Worm (Caenorhabditis elegans) whole organism, young adult: Measurements from ENCODE around the gene C17H12.37.
A peak's percentile ranks its signal among the peaks of the same experiment; 100 is the strongest.

ENCODE experiments used
- D2030.7 ChIP-seq: fragments of 200-800 bp; sonication (Bioruptor generic); IDR thresholded peaks from 2 replicates; pipeline ENCODE4 v1.3.6; 2022; ENCODE audit warnings: missing genetic modification reagents, missing genetic modification characterization, missing compliant biosample characterization
- F39B2.1 ChIP-seq: fragments of 200-800 bp; sonication (Bioruptor generic); IDR thresholded peaks from 2 replicates; pipeline ENCODE4 v1.3.6; 2022; ENCODE audit warnings: missing genetic modification reagents, missing genetic modification characterization, missing compliant biosample characterization
- F55B11.4 ChIP-seq: sonication (generic microtip); optimal IDR thresholded peaks from 2 replicates; lab custom pipeline; 2016; ENCODE audit warnings: missing compliant biosample characterization, missing genetic modification characterization, borderline replicate concordance; ENCODE audit not compliant: insufficient read depth
- F57C9.4 ChIP-seq: sonication (generic microtip); optimal IDR thresholded peaks from 2 replicates; lab custom pipeline; 2017; ENCODE audit warnings: mild to moderate bottlenecking, missing genetic modification characterization, missing compliant biosample characterization
- K11D2.4 ChIP-seq: fragments of 200-800 bp; sonication (Bioruptor generic); IDR thresholded peaks from 2 replicates; pipeline ENCODE4 v1.3.6; 2022; ENCODE audit warnings: missing genetic modification reagents, missing genetic modification characterization, missing compliant biosample characterization
- K12H6.12 ChIP-seq: fragments of 200-800 bp; sonication (Bioruptor generic); optimal IDR thresholded peaks from 2 replicates; lab custom pipeline; 2018; ENCODE audit warnings: mild to moderate bottlenecking, missing genetic modification characterization, missing compliant biosample characterization
- Y53G8AR.9 ChIP-seq: fragments of 200-800 bp; sonication (Bioruptor generic); conservative IDR thresholded peaks from 2 replicates; pipeline ENCODE4 v1.3.6; 2022; ENCODE audit warnings: missing genetic modification reagents, missing genetic modification characterization, missing compliant biosample characterization
- Y79H2A.3 ChIP-seq: fragments of 200-800 bp; sonication (Bioruptor generic); conservative IDR thresholded peaks from 2 replicates; pipeline ENCODE4 v1.3.6; 2022; ENCODE audit warnings: missing genetic modification reagents, missing genetic modification characterization, missing compliant biosample characterization
- ZK185.1 ChIP-seq: sonication (generic microtip); optimal IDR thresholded peaks from 2 replicates; lab custom pipeline; 2016; ENCODE audit warnings: mild to moderate bottlenecking, missing genetic modification characterization, missing compliant biosample characterization; ENCODE audit not compliant: poor library complexity, severe bottlenecking
- ama-1 ChIP-seq, 3 experiments: fragments of 150-350 bp in 1 of 3; sonication (generic microtip) in 2 of 3; optimal IDR thresholded peaks; 2 replicates each; lab custom pipeline; 2014 to 2018; ENCODE audit warnings: missing biosample characterization in 2 of 3, missing genetic modification characterization in 2 of 3, missing genetic modification reagents in 2 of 3
- aptf-2 ChIP-seq: fragments of 200-800 bp; sonication (Bioruptor generic); conservative IDR thresholded peaks from 2 replicates; pipeline ENCODE4 v1.3.6; 2022; ENCODE audit warnings: missing genetic modification reagents, missing genetic modification characterization, missing compliant biosample characterization
- athp-1 ChIP-seq: sonication (generic microtip); optimal IDR thresholded peaks from 2 replicates; lab custom pipeline; 2017; ENCODE audit warnings: mild to moderate bottlenecking, missing genetic modification characterization, missing compliant biosample characterization
- attf-5 ChIP-seq: fragments of 200-800 bp; sonication (Bioruptor generic); optimal IDR thresholded peaks from 2 replicates; lab custom pipeline; 2018; ENCODE audit warnings: mild to moderate bottlenecking, missing genetic modification characterization, missing compliant biosample characterization
- bed-1 ChIP-seq: fragments of 200-800 bp; sonication (Bioruptor generic); IDR thresholded peaks from 2 replicates; pipeline ENCODE4 v1.3.6; 2022; ENCODE audit warnings: missing genetic modification reagents, missing genetic modification characterization, missing compliant biosample characterization
- cebp-1 ChIP-seq, 2 experiments: fragments of 200-800 bp in 1 of 2; sonication (Bioruptor generic) in 1 of 2; sonication (generic microtip) in 1 of 2; IDR thresholded peaks in 1 of 2; optimal IDR thresholded peaks in 1 of 2; 2 replicates each; pipeline versions ENCODE4 v1.3.6 to Lab custom; 2017 to 2022; ENCODE audit warnings: missing compliant biosample characterization in 2 of 2, missing genetic modification characterization in 2 of 2, mild to moderate bottlenecking in 1 of 2, missing genetic modification reagents in 1 of 2, moderate library complexity in 1 of 2
- chd-7 ChIP-seq: sonication (generic microtip); optimal IDR thresholded peaks from 2 replicates; lab custom pipeline; 2016; ENCODE audit warnings: mild to moderate bottlenecking, missing genetic modification characterization, moderate library complexity, missing compliant biosample characterization
- dpl-1 ChIP-seq: fragments of 150-350 bp; optimal IDR thresholded peaks from 2 replicates; lab custom pipeline; 2014; ENCODE audit warnings: missing biosample characterization, missing genetic modification reagents, missing genetic modification characterization
- ets-4 ChIP-seq: fragments of 200-800 bp; sonication (Bioruptor generic); optimal IDR thresholded peaks from 2 replicates; lab custom pipeline; 2018; ENCODE audit warnings: mild to moderate bottlenecking, missing genetic modification characterization, missing compliant biosample characterization
- fkh-3 ChIP-seq: sonication (generic microtip); optimal IDR thresholded peaks from 2 replicates; lab custom pipeline; 2016; ENCODE audit warnings: mild to moderate bottlenecking, missing genetic modification characterization, missing compliant biosample characterization
- hlh-12 ChIP-seq: sonication (generic microtip); optimal IDR thresholded peaks from 2 replicates; lab custom pipeline; 2016; ENCODE audit warnings: missing genetic modification characterization, missing compliant biosample characterization
- hmg-1.2 ChIP-seq: fragments of 200-800 bp; sonication (Bioruptor generic); IDR thresholded peaks from 2 replicates; pipeline ENCODE4 v1.3.6; 2022; ENCODE audit warnings: missing genetic modification reagents, missing genetic modification characterization, missing compliant biosample characterization
- hrde-1 ChIP-seq: sonication (generic microtip); optimal IDR thresholded peaks from 2 replicates; lab custom pipeline; 2016; ENCODE audit warnings: missing genetic modification characterization, mild to moderate bottlenecking, missing compliant biosample characterization, moderate library complexity, missing genotype, missing genetic modification reagents, borderline replicate concordance
- lag-1 ChIP-seq: fragments of 200-800 bp; sonication (Bioruptor generic); IDR thresholded peaks from 2 replicates; pipeline ENCODE4 v1.3.6; 2022; ENCODE audit warnings: missing genetic modification reagents, missing genetic modification characterization, missing compliant biosample characterization
- let-526 ChIP-seq: fragments of 200-800 bp; sonication (Bioruptor generic); IDR thresholded peaks from 2 replicates; pipeline ENCODE4 v1.3.6; 2022; ENCODE audit warnings: missing genetic modification reagents, missing genetic modification characterization, missing compliant biosample characterization
- lin-40 ChIP-seq: sonication (generic microtip); optimal IDR thresholded peaks from 2 replicates; lab custom pipeline; 2016; ENCODE audit warnings: missing genetic modification characterization, mild to moderate bottlenecking, missing compliant biosample characterization, missing genotype, missing genetic modification reagents
- lin-54 ChIP-seq: fragments of 200-800 bp; sonication (Bioruptor generic); optimal IDR thresholded peaks from 2 replicates; lab custom pipeline; 2018; ENCODE audit warnings: mild to moderate bottlenecking, missing genetic modification characterization, missing compliant biosample characterization
- mcd-1 ChIP-seq: fragments of 200-800 bp; sonication (Bioruptor generic); IDR thresholded peaks from 2 replicates; pipeline ENCODE4 v1.3.6; 2022; ENCODE audit warnings: missing genetic modification reagents, missing genetic modification characterization, missing compliant biosample characterization
- mes-4 ChIP-seq: sonication (generic microtip); optimal IDR thresholded peaks from 2 replicates; lab custom pipeline; 2016; ENCODE audit warnings: missing genotype, missing genetic modification characterization, missing compliant biosample characterization
- nhr-179 ChIP-seq: sonication (generic microtip); optimal IDR thresholded peaks from 2 replicates; lab custom pipeline; 2016; ENCODE audit warnings: mild to moderate bottlenecking, missing genetic modification characterization, missing compliant biosample characterization
- nhr-27 ChIP-seq: fragments of 200-800 bp; sonication (Bioruptor generic); optimal IDR thresholded peaks from 2 replicates; lab custom pipeline; 2018; ENCODE audit warnings: mild to moderate bottlenecking, missing genetic modification characterization, moderate library complexity, missing compliant biosample characterization
- nhr-80 ChIP-seq: sonication (generic microtip); optimal IDR thresholded peaks from 2 replicates; lab custom pipeline; 2016; ENCODE audit warnings: missing genetic modification characterization, missing compliant biosample characterization
- rcor-1 ChIP-seq: fragments of 200-800 bp; sonication (Bioruptor generic); IDR thresholded peaks from 2 replicates; pipeline ENCODE4 v1.3.6; 2022; ENCODE audit warnings: missing genetic modification reagents, missing genetic modification characterization, missing compliant biosample characterization
- repo-1 ChIP-seq: sonication (generic microtip); optimal IDR thresholded peaks from 2 replicates; lab custom pipeline; 2017; ENCODE audit warnings: mild to moderate bottlenecking, missing genetic modification characterization, missing compliant biosample characterization
- sdz-38 ChIP-seq: sonication (generic microtip); optimal IDR thresholded peaks from 2 replicates; lab custom pipeline; 2016; ENCODE audit warnings: missing genotype, missing genetic modification characterization, missing compliant biosample characterization
- sea-2 ChIP-seq: fragments of 200-800 bp; sonication (Bioruptor generic); IDR thresholded peaks from 2 replicates; pipeline ENCODE4 v1.3.6; 2022; ENCODE audit warnings: missing genetic modification characterization, missing compliant biosample characterization
- snpc-3.4 ChIP-seq: sonication (generic microtip); optimal IDR thresholded peaks from 2 replicates; lab custom pipeline; 2017; ENCODE audit warnings: missing genetic modification characterization, mild to moderate bottlenecking, missing compliant biosample characterization, antibody characterized with exemption, moderate library complexity, missing genotype, missing genetic modification reagents
- snpc-4 ChIP-seq, 5 experiments: fragments of 150-350 bp in 1 of 5; sonication (generic microtip) in 4 of 5; optimal IDR thresholded peaks; 2 replicates each; lab custom pipeline; 2014 to 2018; ENCODE audit warnings: missing genetic modification characterization in 5 of 5, missing biosample characterization in 3 of 5, antibody characterized with exemption in 2 of 5, mild to moderate bottlenecking in 2 of 5, missing compliant biosample characterization in 2 of 5, missing genotype in 2 of 5, moderate library complexity in 2 of 5, missing genetic modification reagents in 1 of 5
- sptf-2 ChIP-seq: fragments of 200-800 bp; sonication (Bioruptor generic); optimal IDR thresholded peaks from 2 replicates; lab custom pipeline; 2018; ENCODE audit warnings: mild to moderate bottlenecking, missing genetic modification characterization, missing compliant biosample characterization
- ztf-25 ChIP-seq: fragments of 200-800 bp; sonication (Bioruptor generic); IDR thresholded peaks from 2 replicates; pipeline ENCODE4 v1.3.6; 2022; ENCODE audit warnings: missing genetic modification reagents, missing genetic modification characterization, missing compliant biosample characterization
- ztf-3 ChIP-seq: fragments of 200-800 bp; sonication (Bioruptor generic); optimal IDR thresholded peaks from 2 replicates; lab custom pipeline; 2018; ENCODE audit warnings: mild to moderate bottlenecking, missing genetic modification characterization, missing compliant biosample characterization

The C17H12.37 gene

DNA sequence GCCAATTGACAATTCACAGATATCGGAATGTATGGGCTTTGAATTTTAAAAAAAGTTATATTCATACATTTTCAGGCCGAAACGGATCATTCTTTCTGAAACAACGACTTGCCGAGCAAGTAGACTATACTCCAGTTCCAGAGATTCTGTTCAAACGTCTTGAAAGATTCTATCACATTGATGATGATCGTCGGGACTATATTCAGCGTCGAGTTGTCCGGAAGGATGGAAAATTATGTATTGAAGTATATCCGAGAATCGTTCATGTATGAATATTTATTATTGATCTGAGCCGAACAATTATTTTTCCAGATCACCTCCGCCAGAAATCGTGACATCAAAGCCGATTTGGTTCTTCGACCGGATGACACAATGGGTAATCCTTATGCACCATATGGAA lies 47.3 kb upstream of the C17H12.37 start:
- TF ChIP-seq ZK185.1 (tag; lab: Kevin White, UChicago) (no peak), nhr-27 (tag; lab: Kevin White, UChicago) (no peak), Y53G8AR.9 (GFP tag; lab: Robert Waterston, UW) (no peak), F57C9.4 (no peak), sea-2 (GFP tag; lab: Robert Waterston, UW) (no peak), sptf-2 (GFP tag; lab: Kevin White, UChicago) (no peak), ztf-25 (GFP tag; lab: Robert Waterston, UW) (no peak), cebp-1 (GFP tag; IDR thresholded peaks at IDR 0.05; lab: Robert Waterston, UW) (no peak), cebp-1 (tag; optimal IDR thresholded peaks at IDR 0.05; lab: Kevin White, UChicago) (no peak), repo-1 (tag; lab: Kevin White, UChicago) (no peak), rcor-1 (GFP tag; lab: Robert Waterston, UW) (no peak), athp-1 (tag; lab: Kevin White, UChicago) (no peak), dpl-1 (GFP tag; lab: Kevin White, UChicago) (no peak), K12H6.12 (tag; lab: Kevin White, UChicago) (no peak)

DNA sequence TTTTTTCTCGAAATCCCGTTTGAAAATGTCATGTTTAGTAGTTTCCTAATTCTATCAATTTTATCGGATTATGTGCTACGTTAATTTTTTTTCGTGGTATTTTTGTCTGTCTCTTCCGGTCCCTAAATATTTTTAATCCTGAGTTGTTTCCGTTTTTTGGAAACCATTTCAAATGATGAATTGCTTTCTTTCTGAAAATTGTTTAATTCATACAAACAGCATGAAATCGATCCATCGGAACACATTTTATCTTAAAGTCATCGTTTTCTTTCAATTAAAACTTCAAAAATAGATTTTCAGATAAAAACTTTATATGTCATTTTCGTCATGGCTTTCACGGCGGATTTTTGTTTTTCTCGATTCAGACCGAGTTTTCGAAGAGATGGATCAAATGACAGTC lies 42.5 kb upstream of the C17H12.37 start, which contains the start of gene spd-3:
Gene spd-3, plus strand, starts transcription at position 301 of the 400 bp plus-strand sequence.
- TF ChIP-seq let-526 (no peak), fkh-3 (tag; lab: Kevin White, UChicago) (no peak), lag-1 (GFP tag; lab: Robert Waterston, UW) (no peak), hlh-12 (tag; lab: Kevin White, UChicago) (no peak), snpc-3.4 (peak; percentile 12), bed-1 (GFP tag; lab: Robert Waterston, UW) (no peak), snpc-4 (GFP tag; optimal IDR thresholded peaks at IDR 0.05; lab: Kevin White, UChicago) (no peak), snpc-4 (tag; optimal IDR thresholded peaks at IDR 0.05; lab: Kevin White, UChicago) (peak in 1 of 4 experiments; percentile 40), sptf-2 (GFP tag; lab: Kevin White, UChicago) (no peak), F39B2.1 (GFP tag; lab: Robert Waterston, UW) (no peak), ama-1 (optimal IDR thresholded peaks at IDR 0.05; lab: Kevin White, UChicago) (no peak), ama-1 (GFP tag; optimal IDR thresholded peaks at IDR 0.05; lab: Kevin White, UChicago) (no peak)

DNA sequence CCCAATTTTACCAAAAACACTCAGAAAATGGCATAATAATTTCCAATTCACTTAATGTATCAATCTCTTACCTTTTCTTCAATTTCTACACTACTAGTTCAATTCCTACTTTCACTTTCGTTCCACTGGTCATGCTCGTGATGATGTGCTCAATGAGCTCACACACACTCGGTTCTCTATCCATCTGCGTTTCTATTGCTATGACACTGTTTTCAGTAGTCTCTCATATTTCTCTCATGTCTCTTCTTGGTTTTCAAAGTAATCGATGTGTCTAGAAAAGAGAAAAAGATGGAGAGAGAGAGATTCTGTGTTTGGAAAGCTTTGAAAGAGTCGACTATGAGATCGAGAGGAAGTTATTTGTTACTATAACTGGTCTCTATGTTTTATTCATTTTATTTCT lies 37.7 kb upstream of the C17H12.37 start:
- no peak for TF ChIP-seq D2030.7 (GFP tag; lab: Robert Waterston, UW)
- TF ChIP-seq F55B11.4 (tag; lab: Kevin White, UChicago) = no peak
- TF ChIP-seq ets-4 (GFP tag; lab: Kevin White, UChicago) = no peak
- TF ChIP-seq attf-5 (GFP tag; lab: Kevin White, UChicago) = peak; percentile 3
- TF ChIP-seq K11D2.4 (GFP tag; lab: Robert Waterston, UW) = no peak
- peak; percentile 36 for TF ChIP-seq lin-40
- TF ChIP-seq cebp-1 (GFP tag; IDR thresholded peaks at IDR 0.05; lab: Robert Waterston, UW) = no peak
- peak; percentile 56 for TF ChIP-seq cebp-1 (tag; optimal IDR thresholded peaks at IDR 0.05; lab: Kevin White, UChicago)
- TF ChIP-seq nhr-80 (tag; lab: Kevin White, UChicago) = peak; percentile 33
- peak; percentile 24 for TF ChIP-seq K12H6.12 (tag; lab: Kevin White, UChicago)
- TF ChIP-seq hmg-1.2 (GFP tag; lab: Robert Waterston, UW) = peak; percentile 90
- TF ChIP-seq aptf-2 (GFP tag; lab: Robert Waterston, UW) = no peak

DNA sequence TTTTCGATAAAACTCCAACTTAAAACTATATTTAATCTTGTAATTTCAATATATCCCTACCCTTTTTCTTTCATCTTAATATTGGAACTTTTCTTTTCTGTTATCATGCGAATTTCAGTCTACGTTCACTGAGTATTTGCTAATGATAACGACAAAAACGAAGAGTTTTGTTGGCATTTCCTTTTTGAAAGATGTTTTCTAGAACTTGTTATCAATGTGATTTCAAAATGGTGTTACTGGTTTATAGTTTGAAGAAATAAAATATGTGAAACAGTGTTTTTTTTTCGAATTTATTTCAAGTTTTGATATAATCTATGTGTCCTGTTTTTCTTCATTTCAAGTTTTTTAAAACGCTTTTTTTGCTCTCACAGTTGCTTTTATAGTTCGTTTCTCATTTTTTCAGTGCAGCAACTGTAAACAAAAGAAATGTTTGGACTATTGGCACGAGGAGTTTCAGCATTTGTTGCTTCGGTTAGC lies 34.5 kb upstream of the C17H12.37 start, which contains the start of gene anat-1:
Gene anat-1, plus strand, starts transcription at position 427 of the 477 bp plus-strand sequence.
- no peak for TF ChIP-seq mes-4
- TF ChIP-seq ztf-3 (GFP tag; lab: Kevin White, UChicago) = no peak
- TF ChIP-seq cebp-1 (GFP tag; IDR thresholded peaks at IDR 0.05; lab: Robert Waterston, UW) = no peak
- no peak for TF ChIP-seq cebp-1 (tag; optimal IDR thresholded peaks at IDR 0.05; lab: Kevin White, UChicago)
- no peak for TF ChIP-seq lin-54 (GFP tag; lab: Kevin White, UChicago)
- TF ChIP-seq ama-1 (optimal IDR thresholded peaks at IDR 0.05; lab: Kevin White, UChicago) = no peak
- TF ChIP-seq ama-1 (GFP tag; optimal IDR thresholded peaks at IDR 0.05; lab: Kevin White, UChicago) = no peak
- no peak for TF ChIP-seq snpc-3.4
- TF ChIP-seq snpc-4 (GFP tag; optimal IDR thresholded peaks at IDR 0.05; lab: Kevin White, UChicago) = no peak
- no peak for TF ChIP-seq snpc-4 (tag; optimal IDR thresholded peaks at IDR 0.05; lab: Kevin White, UChicago)
- TF ChIP-seq hrde-1 = no peak
- no peak for TF ChIP-seq Y79H2A.3 (GFP tag; lab: Robert Waterston, UW)
- no peak for TF ChIP-seq chd-7 (tag; lab: Kevin White, UChicago)
- no peak for TF ChIP-seq lin-40
- TF ChIP-seq nhr-27 (tag; lab: Kevin White, UChicago) = no peak
- TF ChIP-seq sdz-38 (tag; lab: Kevin White, UChicago) = no peak
- TF ChIP-seq nhr-179 (tag; lab: Kevin White, UChicago) = no peak
- no peak for TF ChIP-seq repo-1 (tag; lab: Kevin White, UChicago)
- no peak for TF ChIP-seq aptf-2 (GFP tag; lab: Robert Waterston, UW)
- TF ChIP-seq mcd-1 = no peak
